Fruit fly (Drosophila melanogaster) Kc167 (cell line): ENCODE results near the gene CG6733.
A peak's percentile ranks its signal among the peaks of the same experiment; 100 is the strongest.

Experiments used
- Myc ChIP-seq: fragments of >200 bp; optimal IDR thresholded peaks from 2 replicates; lab custom pipeline; 2017; ENCODE audit warnings: missing external identifiers
- Sin3A ChIP-seq: fragments of >200 bp; optimal IDR thresholded peaks from 2 replicates; lab custom pipeline; 2018; ENCODE audit warnings: missing external identifiers
- h ChIP-seq: fragments of >200 bp; optimal IDR thresholded peaks from 3 replicates; lab custom pipeline; 2018; ENCODE audit warnings: missing external identifiers
- insv ChIP-seq: fragments of >200 bp; optimal IDR thresholded peaks from 3 replicates; lab custom pipeline; 2018; ENCODE audit warnings: missing external identifiers
- psq ChIP-seq: fragments of >200 bp; optimal IDR thresholded peaks from 2 replicates; lab custom pipeline; 2017; ENCODE audit warnings: missing external identifiers
- ttk ChIP-seq: sonication (Bioruptor generic); optimal IDR thresholded peaks from 2 replicates; lab custom pipeline; 2017; ENCODE audit warnings: missing external identifiers

Gene CG6733

dm6 chr3R:23097197-23097809, at the start of gene CG6733:
CG6733 (plus strand) TSS chr3R:23097728.
- TF ChIP-seq h (lab: Kevin White, UChicago): no peak
- TF ChIP-seq Myc (lab: Kevin White, UChicago): no peak
- TF ChIP-seq insv (lab: Kevin White, UChicago): no peak
- TF ChIP-seq ttk: no peak
- no peak for TF ChIP-seq Sin3A
- no peak for TF ChIP-seq psq (lab: Kevin White, UChicago)

- TF ChIP-seq psq (lab: Kevin White, UChicago) (no peak), h (lab: Kevin White, UChicago) (no peak), Myc (lab: Kevin White, UChicago) (no peak), Sin3A (no peak), insv (lab: Kevin White, UChicago) (no peak), ttk (no peak)
These were observed 49.3 kb upstream of the CG6733 start, which contains the start of gene CG17121 for dm6 chr3R:23048089-23048689. CG17121 (minus strand) TSS chr3R:23048214.

dm6 chr3R:23048690-23049118, 48.8 kb upstream of the CG6733 start:
- TF ChIP-seq Myc (lab: Kevin White, UChicago): no peak
- no peak for TF ChIP-seq ttk
- no peak for TF ChIP-seq psq (lab: Kevin White, UChicago)
- TF ChIP-seq Sin3A: no peak
- no peak for TF ChIP-seq insv (lab: Kevin White, UChicago)
- TF ChIP-seq h (lab: Kevin White, UChicago): no peak

dm6 chr3R:23051639-23052125, 45.8 kb upstream of the CG6733 start, which contains the start of gene Gr94a:
Gr94a (plus strand) TSS chr3R:23051689.
- TF ChIP-seq ttk: peak; percentile 97
- no peak for TF ChIP-seq Myc (lab: Kevin White, UChicago)
- TF ChIP-seq psq (lab: Kevin White, UChicago): no peak

- TF ChIP-seq insv (lab: Kevin White, UChicago) (no peak), ttk (no peak), h (lab: Kevin White, UChicago) (no peak), Sin3A (no peak), Myc (lab: Kevin White, UChicago) (no peak), psq (lab: Kevin White, UChicago) (no peak)
These were observed 44.3 kb upstream of the CG6733 start for dm6 chr3R:23053135-23053730.

- TF ChIP-seq insv (lab: Kevin White, UChicago): no peak
- no peak for TF ChIP-seq psq (lab: Kevin White, UChicago)
- no peak for TF ChIP-seq Sin3A
- no peak for TF ChIP-seq h (lab: Kevin White, UChicago)
- no peak for TF ChIP-seq ttk
- no peak for TF ChIP-seq Myc (lab: Kevin White, UChicago)
These were observed 43.6 kb upstream of the CG6733 start, which contains the start of gene p53 for dm6 chr3R:23053936-23054335. p53 (minus strand) TSS chr3R:23054082.

dm6 chr3R:23056113-23056512, 41.4 kb upstream of the CG6733 start:
- TF ChIP-seq ttk (peak; percentile 100), Myc (lab: Kevin White, UChicago) (no peak), insv (lab: Kevin White, UChicago) (no peak), psq (lab: Kevin White, UChicago) (no peak)

- TF ChIP-seq h (lab: Kevin White, UChicago) (no peak), Myc (lab: Kevin White, UChicago) (no peak), insv (lab: Kevin White, UChicago) (no peak), psq (lab: Kevin White, UChicago) (no peak), ttk (no peak), Sin3A (no peak)
These were observed 40.8 kb upstream of the CG6733 start for dm6 chr3R:23056753-23057152.

dm6 chr3R:23057390-23057789, 40.1 kb upstream of the CG6733 start:
- TF ChIP-seq ttk (no peak), h (lab: Kevin White, UChicago) (no peak), psq (lab: Kevin White, UChicago) (no peak), Myc (lab: Kevin White, UChicago) (no peak), Sin3A (no peak), insv (lab: Kevin White, UChicago) (no peak)

- TF ChIP-seq Myc (lab: Kevin White, UChicago): no peak
- TF ChIP-seq ttk: no peak
- TF ChIP-seq psq (lab: Kevin White, UChicago): no peak
- no peak for TF ChIP-seq h (lab: Kevin White, UChicago)
These were observed 38.7 kb upstream of the CG6733 start, which contains the start of gene Ctns for dm6 chr3R:23058858-23059257. Ctns (minus strand) TSS chr3R:23058958.

- TF ChIP-seq Sin3A (no peak), ttk (peak; percentile 92)
These were observed 37.4 kb upstream of the CG6733 start for dm6 chr3R:23060166-23060565.

dm6 chr3R:23061209-23061608, 36.3 kb upstream of the CG6733 start, which contains the start of the genes sav and Ublcp1:
sav (minus strand) TSS chr3R:23061304.
Ublcp1 (plus strand) TSS chr3R:23061493.
- TF ChIP-seq insv (lab: Kevin White, UChicago) (no peak), psq (lab: Kevin White, UChicago) (no peak), Sin3A (no peak), ttk (no peak), h (lab: Kevin White, UChicago) (no peak), Myc (lab: Kevin White, UChicago) (no peak)
